Worm (Caenorhabditis elegans) whole organism, L3 larva: ENCODE data around the gene Y67A10A.2.
A peak's percentile ranks its signal among the peaks of the same experiment; 100 is the strongest.

Experiments
- R02D3.7 ChIP-seq: fragments of 150-350 bp; optimal IDR thresholded peaks from 2 replicates; lab custom pipeline; 2014; ENCODE audit warnings: missing biosample characterization, missing genetic modification characterization
- ceh-28 ChIP-seq: fragments of 150-350 bp; optimal IDR thresholded peaks from 2 replicates; lab custom pipeline; 2014; ENCODE audit warnings: missing biosample characterization, missing genetic modification reagents, missing genetic modification characterization
- egl-27 ChIP-seq: sonication (generic microtip); optimal IDR thresholded peaks from 4 replicates; lab custom pipeline; 2017; ENCODE audit warnings: missing biosample characterization, missing genetic modification reagents, missing genetic modification characterization
- egl-5 ChIP-seq: fragments of 150-350 bp; optimal IDR thresholded peaks from 2 replicates; lab custom pipeline; 2017; ENCODE audit warnings: missing biosample characterization, missing genetic modification reagents, missing genetic modification characterization, inconsistent platforms
- elt-2 ChIP-seq: sonication (generic microtip); optimal IDR thresholded peaks from 2 replicates; lab custom pipeline; 2016; ENCODE audit warnings: missing genetic modification reagents, mild to moderate bottlenecking, missing genetic modification characterization, missing compliant biosample characterization
- elt-3 ChIP-seq, 3 experiments: fragments of 150-350 bp in 1 of 3; sonication (generic microtip) in 2 of 3; optimal IDR thresholded peaks; 2 replicates in 2 of 3; 4 replicates in 1 of 3; lab custom pipeline; 2014 to 2017; ENCODE audit warnings: missing biosample characterization in 3 of 3, missing genetic modification characterization in 3 of 3
- eor-1 ChIP-seq, 2 experiments: fragments of 150-350 bp; optimal IDR thresholded peaks; 2 replicates each; lab custom pipeline; 2014 to 2018; ENCODE audit warnings: missing biosample characterization in 2 of 2, missing genetic modification characterization in 2 of 2
- fkh-10 ChIP-seq: sonication (generic microtip); optimal IDR thresholded peaks from 2 replicates; lab custom pipeline; 2017; ENCODE audit warnings: missing biosample characterization, missing genetic modification reagents, missing genetic modification characterization
- fkh-2 ChIP-seq: fragments of 150-350 bp; optimal IDR thresholded peaks from 2 replicates; lab custom pipeline; 2014; ENCODE audit warnings: missing biosample characterization, missing genetic modification reagents, missing genetic modification characterization
- hmg-11 ChIP-seq: sonication (generic microtip); optimal IDR thresholded peaks from 2 replicates; lab custom pipeline; 2016; ENCODE audit warnings: missing genetic modification characterization, missing compliant biosample characterization
- jun-1 ChIP-seq: fragments of 150-350 bp; optimal IDR thresholded peaks from 2 replicates; lab custom pipeline; 2014; ENCODE audit warnings: missing biosample characterization, missing genetic modification reagents, missing genetic modification characterization
- lin-15B ChIP-seq: fragments of 150-350 bp; optimal IDR thresholded peaks from 2 replicates; lab custom pipeline; 2014; ENCODE audit warnings: missing biosample characterization, missing genetic modification characterization
- mdl-1 ChIP-seq: fragments of 150-350 bp; optimal IDR thresholded peaks from 2 replicates; lab custom pipeline; 2014; ENCODE audit warnings: missing biosample characterization, missing genetic modification characterization
- mml-1 ChIP-seq: fragments of 150-350 bp; sonication (generic microtip); optimal IDR thresholded peaks from 3 replicates; lab custom pipeline; 2014; ENCODE audit warnings: missing biosample characterization, missing genetic modification characterization
- nfya-1 ChIP-seq: sonication (generic microtip); optimal IDR thresholded peaks from 2 replicates; lab custom pipeline; 2017; ENCODE audit warnings: missing genetic modification characterization, mild to moderate bottlenecking, missing compliant biosample characterization, antibody characterized with exemption, moderate library complexity; ENCODE audit not compliant: insufficient read depth
- nhr-11 ChIP-seq: fragments of 150-350 bp; optimal IDR thresholded peaks from 2 replicates; lab custom pipeline; 2014; ENCODE audit warnings: missing biosample characterization, missing genetic modification characterization
- nhr-23 ChIP-seq: fragments of 150-350 bp; optimal IDR thresholded peaks from 2 replicates; lab custom pipeline; 2014; ENCODE audit warnings: missing biosample characterization, missing genetic modification reagents, missing genetic modification characterization
- nhr-25 ChIP-seq: sonication (generic microtip); optimal IDR thresholded peaks from 2 replicates; lab custom pipeline; 2017; ENCODE audit warnings: missing biosample characterization, missing genetic modification characterization
- nhr-28 ChIP-seq: fragments of 150-350 bp; optimal IDR thresholded peaks from 2 replicates; lab custom pipeline; 2014; ENCODE audit warnings: missing biosample characterization, missing genetic modification characterization
- nhr-43 ChIP-seq: sonication (generic microtip); optimal IDR thresholded peaks from 2 replicates; lab custom pipeline; 2016; ENCODE audit warnings: mild to moderate bottlenecking, missing genetic modification characterization, missing compliant biosample characterization; ENCODE audit not compliant: poor library complexity, severe bottlenecking
- nhr-67 ChIP-seq: fragments of 150-350 bp; optimal IDR thresholded peaks from 2 replicates; lab custom pipeline; 2014; ENCODE audit warnings: missing biosample characterization, missing genetic modification characterization
- nhr-76 ChIP-seq: fragments of 150-350 bp; sonication (generic microtip); optimal IDR thresholded peaks from 5 replicates; lab custom pipeline; 2014; ENCODE audit warnings: missing biosample characterization, missing genetic modification characterization
- nhr-77 ChIP-seq: fragments of 150-350 bp; optimal IDR thresholded peaks from 2 replicates; lab custom pipeline; 2014; ENCODE audit warnings: missing biosample characterization, missing genetic modification characterization
- pqm-1 ChIP-seq: fragments of 150-350 bp; optimal IDR thresholded peaks from 2 replicates; lab custom pipeline; 2017; ENCODE audit warnings: missing biosample characterization, missing genetic modification characterization, inconsistent platforms
- snpc-4 ChIP-seq: fragments of 150-350 bp; optimal IDR thresholded peaks from 2 replicates; lab custom pipeline; 2014; ENCODE audit warnings: missing biosample characterization, missing genetic modification characterization
- tbx-2 ChIP-seq: sonication (generic microtip); optimal IDR thresholded peaks from 2 replicates; lab custom pipeline; 2016; ENCODE audit warnings: mild to moderate bottlenecking, missing genetic modification characterization, missing compliant biosample characterization
- unc-62 ChIP-seq: fragments of 150-350 bp; sonication (generic microtip); optimal IDR thresholded peaks from 4 replicates; lab custom pipeline; 2014; ENCODE audit warnings: missing biosample characterization, missing genetic modification reagents, missing genetic modification characterization
- zag-1 ChIP-seq: fragments of 150-350 bp; optimal IDR thresholded peaks from 2 replicates; lab custom pipeline; 2014; ENCODE audit warnings: missing biosample characterization, missing genetic modification characterization
- ztf-11 ChIP-seq: fragments of 150-350 bp; optimal IDR thresholded peaks from 2 replicates; lab custom pipeline; 2014; ENCODE audit warnings: missing biosample characterization, missing genetic modification characterization
- ztf-4 ChIP-seq: fragments of 150-350 bp; optimal IDR thresholded peaks from 2 replicates; lab custom pipeline; 2014; ENCODE audit warnings: missing biosample characterization, missing genetic modification characterization

Y67A10A.2 gene

ce11 chrIV:14377267-14377814 lies 39.5 kb downstream of the Y67A10A.2 start:
- TF ChIP-seq nhr-28 (no peak), tbx-2 (tag; lab: Kevin White, UChicago) (no peak), ztf-4 (tag; lab: Kevin White, UChicago) (no peak), R02D3.7 (no peak), elt-3 (tag; optimal IDR thresholded peaks at IDR 0.05; lab: Kevin White, UChicago) (no peak), eor-1 (tag; optimal IDR thresholded peaks at IDR 0.05; lab: Kevin White, UChicago) (no peak), nhr-43 (tag; lab: Kevin White, UChicago) (no peak), jun-1 (tag; lab: Kevin White, UChicago) (no peak), ztf-11 (no peak), hmg-11 (no peak), ceh-28 (no peak), zag-1 (tag; lab: Kevin White, UChicago) (no peak), fkh-10 (GFP tag; lab: Kevin White, UChicago) (no peak), nhr-77 (tag; lab: Kevin White, UChicago) (no peak), snpc-4 (tag; lab: Kevin White, UChicago) (no peak), elt-2 (tag; lab: Kevin White, UChicago) (no peak)

ce11 chrIV:14377850-14378249 lies 40.0 kb downstream of the Y67A10A.2 start:
- TF ChIP-seq nhr-77 (tag; lab: Kevin White, UChicago): no peak
- TF ChIP-seq mdl-1 (tag; lab: Kevin White, UChicago): no peak
- TF ChIP-seq lin-15B (tag; lab: Kevin White, UChicago): no peak
- no peak for TF ChIP-seq unc-62 (GFP tag; lab: Kevin White, UChicago)
- no peak for TF ChIP-seq elt-2 (tag; lab: Kevin White, UChicago)
- no peak for TF ChIP-seq nhr-76
- TF ChIP-seq jun-1 (tag; lab: Kevin White, UChicago): no peak
- TF ChIP-seq egl-5 (tag; lab: Kevin White, UChicago): no peak
- no peak for TF ChIP-seq nhr-11 (tag; lab: Kevin White, UChicago)
- no peak for TF ChIP-seq snpc-4 (tag; lab: Kevin White, UChicago)
- no peak for TF ChIP-seq fkh-2 (tag; lab: Kevin White, UChicago)
- TF ChIP-seq nfya-1 (tag; lab: Kevin White, UChicago): no peak

- TF ChIP-seq nhr-23 (tag; lab: Kevin White, UChicago) (no peak), nhr-67 (tag; lab: Kevin White, UChicago) (no peak), unc-62 (GFP tag; lab: Kevin White, UChicago) (no peak), elt-3 (tag; optimal IDR thresholded peaks at IDR 0.05; lab: Kevin White, UChicago) (no peak), egl-27 (tag; lab: Kevin White, UChicago) (no peak), mml-1 (tag; lab: Kevin White, UChicago) (no peak)
- TF ChIP-seq, all 47 proteins: peak for 0
Observed at ce11 chrIV:14379191-14379590, 41.3 kb downstream of the Y67A10A.2 start.

- TF ChIP-seq fkh-10 (GFP tag; lab: Kevin White, UChicago): no peak
Observed at ce11 chrIV:14383474-14383873, 45.6 kb downstream of the Y67A10A.2 start, which contains the start of gene paqr-3. TSS of gene paqr-3 (minus strand) at chrIV:14383683.

- no peak for TF ChIP-seq ceh-28
- no peak for TF ChIP-seq egl-27 (tag; lab: Kevin White, UChicago)
- no peak for TF ChIP-seq pqm-1 (tag; lab: Kevin White, UChicago)
- TF ChIP-seq, all 47 proteins: peak for 0
Observed at ce11 chrIV:14384194-14384593, 46.3 kb downstream of the Y67A10A.2 start.

- TF ChIP-seq nhr-23 (tag; lab: Kevin White, UChicago) (peak; percentile 5), unc-62 (GFP tag; lab: Kevin White, UChicago) (no peak), nhr-43 (tag; lab: Kevin White, UChicago) (peak; percentile 1), nhr-25 (peak; percentile 52), snpc-4 (tag; lab: Kevin White, UChicago) (no peak)
Observed at ce11 chrIV:14385140-14385539, 47.3 kb downstream of the Y67A10A.2 start.
